Fruit fly (Drosophila melanogaster) whole organism, pupa: ENCODE results near the gene CG32249.

ENCODE experiments used
- CG12605 ChIP-seq: fragments of 200-800 bp; sonication (Bioruptor generic); IDR thresholded peaks from 2 replicates; pipeline ENCODE4 v1.3.6; 2022; ENCODE audit warnings: missing biosample characterization, missing genetic modification characterization
- CG13204 ChIP-seq: fragments of 200-800 bp; sonication (Bioruptor generic); optimal IDR thresholded peaks from 2 replicates; lab custom pipeline; 2018; ENCODE audit warnings: missing biosample characterization, mild to moderate bottlenecking, missing genetic modification characterization, moderate library complexity
- CG14655 ChIP-seq: fragments of 200-800 bp; sonication (Bioruptor generic); optimal IDR thresholded peaks from 3 replicates; lab custom pipeline; 2017; ENCODE audit warnings: mild to moderate bottlenecking, missing biosample characterization, missing genetic modification reagents, missing genetic modification characterization
- CG15710 ChIP-seq: fragments of 200-800 bp; sonication (Bioruptor generic); optimal IDR thresholded peaks from 2 replicates; lab custom pipeline; 2018; ENCODE audit warnings: missing biosample characterization, mild to moderate bottlenecking, missing genetic modification characterization, moderate library complexity
- CG32121 ChIP-seq: fragments of 200-800 bp; sonication (Bioruptor generic); IDR thresholded peaks from 2 replicates; pipeline ENCODE4 v1.3.6; 2022; ENCODE audit warnings: missing biosample characterization, missing genetic modification characterization
- CG34367 ChIP-seq: fragments of 200-800 bp; sonication (Bioruptor generic); optimal IDR thresholded peaks from 2 replicates; lab custom pipeline; 2018; ENCODE audit warnings: missing biosample characterization, mild to moderate bottlenecking, missing genetic modification characterization
- CG4496 ChIP-seq: fragments of 200-800 bp; sonication (Bioruptor generic); IDR thresholded peaks from 3 replicates; pipeline ENCODE4 v1.3.6; 2022; ENCODE audit warnings: missing biosample characterization, missing genetic modification characterization
- CG8159 ChIP-seq: fragments of 200-800 bp; sonication (Bioruptor generic); optimal IDR thresholded peaks from 3 replicates; lab custom pipeline; 2018; ENCODE audit warnings: missing biosample characterization, mild to moderate bottlenecking, missing genetic modification characterization, moderate library complexity
- CG9948 ChIP-seq: fragments of 200-800 bp; sonication (Bioruptor generic); optimal IDR thresholded peaks from 2 replicates; lab custom pipeline; 2018; ENCODE audit warnings: missing biosample characterization, mild to moderate bottlenecking, missing genetic modification characterization, moderate library complexity
- D1 ChIP-seq: fragments of 200-800 bp; sonication (Bioruptor generic); optimal IDR thresholded peaks from 2 replicates; lab custom pipeline; 2018; ENCODE audit warnings: missing biosample characterization, mild to moderate bottlenecking, missing genetic modification characterization, moderate library complexity
- EcR ChIP-seq: fragments of 200-800 bp; sonication (Bioruptor generic); optimal IDR thresholded peaks from 3 replicates; lab custom pipeline; 2019; ENCODE audit warnings: missing biosample characterization, missing genetic modification characterization, mild to moderate bottlenecking, moderate library complexity, missing genetic modification reagents
- Ets98B ChIP-seq: fragments of 200-800 bp; sonication (Bioruptor generic); IDR thresholded peaks from 2 replicates; pipeline ENCODE4 v1.3.6; 2022; ENCODE audit warnings: missing biosample characterization, missing genetic modification characterization
- Pif1A ChIP-seq: fragments of 200-800 bp; sonication (Bioruptor generic); optimal IDR thresholded peaks from 3 replicates; lab custom pipeline; 2016; ENCODE audit warnings: missing biosample characterization, missing genetic modification characterization
- fd96Ca ChIP-seq: fragments of 200-800 bp; sonication (Bioruptor generic); IDR thresholded peaks from 3 replicates; pipeline ENCODE4 v1.3.6; 2022; ENCODE audit warnings: missing biosample characterization, missing genetic modification characterization
- gl ChIP-seq: fragments of 200-800 bp; sonication (Bioruptor generic); optimal IDR thresholded peaks from 2 replicates; lab custom pipeline; 2018; ENCODE audit warnings: missing biosample characterization, mild to moderate bottlenecking, missing genetic modification characterization
- rn ChIP-seq: fragments of 200-800 bp; sonication (Bioruptor generic); IDR thresholded peaks from 2 replicates; pipeline ENCODE4 v1.3.6; 2022; ENCODE audit warnings: missing biosample characterization, missing genetic modification characterization

The CG32249 gene

dm6 chr3L:4516378-4516777, 46.6 kb downstream of the CG32249 start:
- peak; percentile 39 for TF ChIP-seq Ets98B (GFP tag; lab: Robert Waterston, UW)
- peak; percentile 19; the same call in 1 of the 3 replicates for TF ChIP-seq fd96Ca
- TF ChIP-seq CG9948: no peak
- no peak for TF ChIP-seq CG12605
- TF ChIP-seq CG4496 (GFP tag; lab: Robert Waterston, UW): no peak
- no peak for TF ChIP-seq CG13204 (GFP tag; lab: Kevin White, UChicago)
- no peak for TF ChIP-seq D1 (tag; lab: Kevin White, UChicago)
- TF ChIP-seq CG34367 (tag; lab: Kevin White, UChicago): no peak
- TF ChIP-seq CG32121: no peak
- TF ChIP-seq CG15710 (tag; lab: Kevin White, UChicago): no peak
- no peak for TF ChIP-seq CG8159 (tag; lab: Kevin White, UChicago)
- TF ChIP-seq CG14655 (GFP tag; lab: Kevin White, UChicago): no peak
- TF ChIP-seq rn (GFP tag; lab: Robert Waterston, UW): no peak
- TF ChIP-seq EcR (GFP tag; lab: Kevin White, UChicago): no peak
- TF ChIP-seq Pif1A: no peak

- 0 out of 3 replicates have a peak, but pooled peaks have one; percentile 39 for TF ChIP-seq CG4496 (GFP tag; lab: Robert Waterston, UW)
- TF ChIP-seq gl: no peak
- TF ChIP-seq, all 21 proteins: peak for 1
Observed at dm6 chr3L:4519417-4519931, 49.7 kb downstream of the CG32249 start.
